Worm (Caenorhabditis elegans) whole organism, late embryonic: Measurements from ENCODE around the gene ZK632.14.

ENCODE experiments used
- elt-2 ChIP-seq: sonication (generic microtip); optimal IDR thresholded peaks from 2 replicates; lab custom pipeline; 2016; ENCODE audit warnings: missing genetic modification reagents, missing genetic modification characterization, missing compliant biosample characterization
- pros-1 ChIP-seq: fragments of 150-350 bp; optimal IDR thresholded peaks from 2 replicates; lab custom pipeline; 2014; ENCODE audit warnings: missing biosample characterization, missing genetic modification reagents, missing genetic modification characterization
- sdc-2 ChIP-seq: sonication (generic microtip); optimal IDR thresholded peaks from 2 replicates; lab custom pipeline; 2016; ENCODE audit warnings: missing genotype, missing genetic modification characterization, missing compliant biosample characterization

DNA sequence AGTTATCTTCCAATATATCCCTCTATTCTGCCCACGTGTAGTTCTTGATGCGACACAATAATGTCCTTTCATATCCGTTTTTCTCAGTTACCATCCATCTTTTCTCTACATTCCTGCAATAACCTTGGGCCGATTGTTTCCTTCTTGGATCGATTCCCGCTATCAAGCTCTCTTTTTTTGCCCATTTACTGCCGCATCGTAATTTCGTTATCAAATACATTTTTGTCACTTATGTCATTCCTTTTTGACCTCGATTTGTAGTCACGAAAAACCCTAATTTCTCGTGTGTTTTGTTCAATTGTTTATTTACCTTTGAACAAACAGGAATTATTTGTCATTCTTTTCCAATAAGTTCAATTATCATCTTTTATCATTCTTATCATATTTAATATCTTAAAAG, 36.7 kb downstream of the ZK632.14 start:
- TF ChIP-seq sdc-2 (tag; lab: Kevin White, UChicago) = no peak
- TF ChIP-seq elt-2 (tag; lab: Kevin White, UChicago) = no peak
- TF ChIP-seq pros-1 = no peak
